Fruit fly (Drosophila melanogaster): ENCODE results near the gene CG3397.
A peak's percentile ranks its signal among the peaks of the same experiment; 100 is the strongest.

CG3397 gene

dm6 chr3R:11948903-11949358 is 35.4 kb downstream of the CG3397 start, which contains the start of gene Cad87A (continued):
- TF ChIP-seq Mes4 (GFP tag; optimal IDR thresholded peaks at IDR 0.05) (no peak), CG9609 (GFP tag; optimal IDR thresholded peaks at IDR 0.05) (no peak), Dref (GFP tag; IDR thresholded peaks at IDR 0.05) (no peak), CG6765 (GFP tag; optimal IDR thresholded peaks at IDR 0.05) (no peak), CG14050 (GFP tag; IDR thresholded peaks at IDR 0.05) (no peak), CG3995 (GFP tag; optimal IDR thresholded peaks at IDR 0.05) (no peak), Atf6 (GFP tag; IDR thresholded peaks at IDR 0.05) (no peak), fu2 (GFP tag; optimal IDR thresholded peaks at IDR 0.05) (no peak), CG13775 (GFP tag; optimal IDR thresholded peaks at IDR 0.05) (no peak), jumu (GFP tag; optimal IDR thresholded peaks at IDR 0.05) (no peak), Atf3 (GFP tag; optimal IDR thresholded peaks at IDR 0.05) (no peak), C15 (GFP tag; IDR thresholded peaks at IDR 0.05) (no peak), CG8765 (GFP tag; IDR thresholded peaks at IDR 0.05) (no peak), HLHmδ (GFP tag; optimal IDR thresholded peaks at IDR 0.05) (peak; percentile 82), CG9797 (GFP tag; optimal IDR thresholded peaks at IDR 0.05) (peak; percentile 91), Fer1 (GFP tag; optimal IDR thresholded peaks at IDR 0.05) (peak; percentile 41), CG12219 (GFP tag; optimal IDR thresholded peaks at IDR 0.05) (peak; percentile 9), CG9215 (GFP tag; IDR thresholded peaks at IDR 0.05) (no peak), mirr (GFP tag; optimal IDR thresholded peaks at IDR 0.05) (peak; percentile 67), da (GFP tag; optimal IDR thresholded peaks at IDR 0.05) (no peak), CG30403 (GFP tag; optimal IDR thresholded peaks at IDR 0.05) (no peak), crp (GFP tag; optimal IDR thresholded peaks at IDR 0.05) (no peak), knrl (GFP tag; IDR thresholded peaks at IDR 0.05; ENCODE audit: partially characterized antibody) (no peak), Six4 (GFP tag; optimal IDR thresholded peaks at IDR 0.05) (no peak), crc (GFP tag; optimal IDR thresholded peaks at IDR 0.05) (no peak), oc (tag; optimal IDR thresholded peaks at IDR 0.05) (peak; percentile 45), CG12659 (GFP tag; optimal IDR thresholded peaks at IDR 0.05) (peak; percentile 21), bab2 (GFP tag; optimal IDR thresholded peaks at IDR 0.05) (no peak), ranshi (GFP tag; IDR thresholded peaks at IDR 0.05) (no peak), CG6175 (GFP tag; IDR thresholded peaks at IDR 0.05) (no peak), gt (GFP tag; IDR thresholded peaks at IDR 0.05) (no peak), CG12104 (GFP tag; optimal IDR thresholded peaks at IDR 0.05) (no peak), CG9932 (GFP tag; IDR thresholded peaks at IDR 0.05) (no peak), org-1 (GFP tag; optimal IDR thresholded peaks at IDR 0.05) (no peak), CG11560 (tag; IDR thresholded peaks at IDR 0.05) (no peak), h (optimal IDR thresholded peaks at IDR 0.05) (no peak), D19A (tag; optimal IDR thresholded peaks at IDR 0.05) (peak; percentile 34), CG15601 (tag; optimal IDR thresholded peaks at IDR 0.05) (no peak), cas (GFP tag; IDR thresholded peaks at IDR 0.05) (no peak), ro (GFP tag; IDR thresholded peaks at IDR 0.05) (no peak), CG17829 (tag; optimal IDR thresholded peaks at IDR 0.05) (peak; percentile 69), H2.0 (GFP tag; IDR thresholded peaks at IDR 0.05) (no peak), Bdp1 (GFP tag; optimal IDR thresholded peaks at IDR 0.05) (no peak), CG8388 (GFP tag; optimal IDR thresholded peaks at IDR 0.05) (no peak), CG5953 (GFP tag; IDR thresholded peaks at IDR 0.05) (no peak), CG13296 (GFP tag; optimal IDR thresholded peaks at IDR 0.05) (peak; percentile 45), CG2875 (GFP tag; optimal IDR thresholded peaks at IDR 0.05) (peak; percentile 50), tup (GFP tag; optimal IDR thresholded peaks at IDR 0.05) (no peak), CG1024 (GFP tag; IDR thresholded peaks at IDR 0.05) (no peak), dysf (GFP tag; IDR thresholded peaks at IDR 0.05) (no peak), Chrac-16 (GFP tag; optimal IDR thresholded peaks at IDR 0.05) (no peak), fd102C (GFP tag; optimal IDR thresholded peaks at IDR 0.05) (no peak), CG7271 (tag; optimal IDR thresholded peaks at IDR 0.05) (peak; percentile 31)
